Fruit fly (Drosophila melanogaster): ENCODE results near the gene CG32277.

The CG32277 gene

dm6 chr3L:3198447-3199402, 6.5 kb downstream of the CG32277 start, which contains the start of the genes CG32276 and gry (continued):
- TF ChIP-seq MESR4 (GFP tag; optimal IDR thresholded peaks at IDR 0.05) (peak; percentile 89), CG6254 (GFP tag; optimal IDR thresholded peaks at IDR 0.05) (no peak), phol (tag; optimal IDR thresholded peaks at IDR 0.05) (peak; percentile 90), Usf (GFP tag; optimal IDR thresholded peaks at IDR 0.05) (peak; percentile 11), Lim3 (GFP tag; IDR thresholded peaks at IDR 0.05) (no peak), disco-r (GFP tag; optimal IDR thresholded peaks at IDR 0.05) (peak; percentile 80), Hey (tag; optimal IDR thresholded peaks at IDR 0.05) (no peak), Oaz (GFP tag; IDR thresholded peaks at IDR 0.05) (peak; percentile 60), rib (GFP tag; IDR thresholded peaks at IDR 0.05) (no peak), psq (GFP tag; optimal IDR thresholded peaks at IDR 0.05) (peak; percentile 47), dmrt11E (tag; optimal IDR thresholded peaks at IDR 0.05) (peak; percentile 67), bowl (GFP tag; IDR thresholded peaks at IDR 0.05) (no peak), NC2β (GFP tag; optimal IDR thresholded peaks at IDR 0.05) (peak; percentile 84), Taf1 (GFP tag; IDR thresholded peaks at IDR 0.05) (peak; percentile 49; the same call in 1 of the 2 replicates), gsb (GFP tag; IDR thresholded peaks at IDR 0.05) (no peak), CG9609 (GFP tag; optimal IDR thresholded peaks at IDR 0.05) (peak; percentile 82), CG3847 (GFP tag; IDR thresholded peaks at IDR 0.05) (peak; percentile 83), CG3995 (GFP tag; optimal IDR thresholded peaks at IDR 0.05) (peak; percentile 91), fd102C (GFP tag; optimal IDR thresholded peaks at IDR 0.05) (peak; percentile 18), CG2875 (GFP tag; optimal IDR thresholded peaks at IDR 0.05) (no peak), NC2α (GFP tag; optimal IDR thresholded peaks at IDR 0.05) (no peak), Side (GFP tag; optimal IDR thresholded peaks at IDR 0.05) (peak; percentile 86), CG13424 (tag; optimal IDR thresholded peaks at IDR 0.05) (peak; percentile 84), lab (GFP tag; optimal IDR thresholded peaks at IDR 0.05) (peak; percentile 87), CG7963 (GFP tag; IDR thresholded peaks at IDR 0.05; ENCODE audit: partially characterized antibody) (no peak), CG34224 (GFP tag; IDR thresholded peaks at IDR 0.05; ENCODE audit: partially characterized antibody) (no peak; the same call in 2 of the 3 replicates), CG16813 (GFP tag; IDR thresholded peaks at IDR 0.05; ENCODE audit: partially characterized antibody) (peak; percentile 50; the same call in 2 of the 3 replicates), CG8359 (GFP tag; optimal IDR thresholded peaks at IDR 0.05; ENCODE audit: borderline replicate concordance) (no peak), vvl (GFP tag; IDR thresholded peaks at IDR 0.05) (peak; percentile 82), CG32767 (GFP tag; IDR thresholded peaks at IDR 0.05) (peak; percentile 64), onecut (GFP tag; IDR thresholded peaks at IDR 0.05) (peak; percentile 30), dati (GFP tag; IDR thresholded peaks at IDR 0.05) (peak; percentile 48; the same call in 1 of the 2 replicates), CG4360 (GFP tag; IDR thresholded peaks at IDR 0.05) (peak; percentile 55; the same call in 1 of the 2 replicates), Neu2 (GFP tag; optimal IDR thresholded peaks at IDR 0.05; ENCODE audit: borderline replicate concordance) (no peak), HmgD (GFP tag; optimal IDR thresholded peaks at IDR 0.05) (peak; percentile 65), CG11093 (GFP tag; IDR thresholded peaks at IDR 0.05) (peak; percentile 65; the same call in 2 of the 3 replicates), E2f2 (GFP tag; IDR thresholded peaks at IDR 0.05) (peak; percentile 53), CG13287 (GFP tag; IDR thresholded peaks at IDR 0.05; ENCODE audit: partially characterized antibody) (peak; percentile 63; the same call in 1 of the 2 replicates), z (GFP tag; IDR thresholded peaks at IDR 0.05) (0 out of 3 replicates have a peak, but pooled peaks have one; percentile 34), gcm2 (GFP tag; optimal IDR thresholded peaks at IDR 0.05) (peak; percentile 39), sisA (GFP tag; IDR thresholded peaks at IDR 0.05) (peak; percentile 62; the same call in 1 of the 2 replicates), CG1602 (GFP tag; optimal IDR thresholded peaks at IDR 0.05) (peak; percentile 66), Oli (tag; optimal IDR thresholded peaks at IDR 0.05) (peak; percentile 54), CG4617 (GFP tag; optimal IDR thresholded peaks at IDR 0.05; ENCODE audit: borderline replicate concordance) (peak; percentile 86), CG12219 (GFP tag; optimal IDR thresholded peaks at IDR 0.05) (peak; percentile 51), ab (GFP tag; optimal IDR thresholded peaks at IDR 0.05) (peak; percentile 52), CG7556 (GFP tag; optimal IDR thresholded peaks at IDR 0.05) (peak; percentile 60), CG7271 (tag; optimal IDR thresholded peaks at IDR 0.05) (peak; percentile 8)

Measured in whole organism, embryonic.